Fruit fly (Drosophila melanogaster) whole organism, wandering third instar larva: Measurements from ENCODE around the gene CG15549.

Experiments used
- Abd-B ChIP-seq: fragments of >200 bp; optimal IDR thresholded peaks from 2 replicates; lab custom pipeline; 2017; ENCODE audit warnings: missing biosample characterization, missing genetic modification characterization
- CG32264 ChIP-seq: fragments of 200-800 bp; sonication (Bioruptor generic); optimal IDR thresholded peaks from 2 replicates; lab custom pipeline; 2016; ENCODE audit warnings: missing biosample characterization, missing genetic modification characterization
- Dfd ChIP-seq: fragments of >200 bp; optimal IDR thresholded peaks from 2 replicates; lab custom pipeline; 2017; ENCODE audit warnings: missing biosample characterization, missing genetic modification characterization
- Dif ChIP-seq: fragments of 200-275, 200-300 bp; sonication (Bioruptor generic); optimal IDR thresholded peaks from 2 replicates; lab custom pipeline; 2018; ENCODE audit warnings: missing biosample characterization, missing genetic modification characterization; ENCODE audit not compliant: partially characterized antibody
- HLH106 ChIP-seq: fragments of 200-800 bp; optimal IDR thresholded peaks from 3 replicates; lab custom pipeline; 2019; ENCODE audit warnings: missing biosample characterization, mild to moderate bottlenecking, missing genetic modification characterization, moderate library complexity
- Hnf4 ChIP-seq: fragments of 200-800 bp; sonication (Bioruptor generic); optimal IDR thresholded peaks from 2 replicates; lab custom pipeline; 2016; ENCODE audit warnings: missing biosample characterization, mild to moderate bottlenecking, missing genetic modification characterization
- Hr78 ChIP-seq: fragments of >200 bp; optimal IDR thresholded peaks from 2 replicates; lab custom pipeline; 2017; ENCODE audit warnings: missing biosample characterization, missing genetic modification characterization
- Hr83 ChIP-seq: fragments of 200-300 bp; sonication (Bioruptor generic); optimal IDR thresholded peaks from 2 replicates; lab custom pipeline; 2016; ENCODE audit warnings: missing biosample characterization, mild to moderate bottlenecking, missing genetic modification characterization, moderate library complexity; ENCODE audit not compliant: poor library complexity, severe bottlenecking
- Jra ChIP-seq: sonication (Bioruptor generic); optimal IDR thresholded peaks from 2 replicates; lab custom pipeline; 2016; ENCODE audit warnings: missing biosample characterization, missing genetic modification characterization
- Mio ChIP-seq: sonication (Bioruptor generic); optimal IDR thresholded peaks from 2 replicates; lab custom pipeline; 2016; ENCODE audit warnings: missing biosample characterization, missing genetic modification characterization
- Myc ChIP-seq: fragments of >200 bp; optimal IDR thresholded peaks from 2 replicates; lab custom pipeline; 2017
- N ChIP-seq: fragments of >200 bp; optimal IDR thresholded peaks from 2 replicates; lab custom pipeline; 2018; ENCODE audit warnings: missing biosample characterization, missing external identifiers, missing genetic modification characterization
- OdsH ChIP-seq: fragments of 200-800 bp; sonication (Bioruptor generic); optimal IDR thresholded peaks from 2 replicates; lab custom pipeline; 2016; ENCODE audit warnings: missing biosample characterization, mild to moderate bottlenecking, missing genetic modification characterization
- Rel ChIP-seq, 2 experiments: fragments of 200-800 bp; sonication (Bioruptor generic) in 1 of 2; optimal IDR thresholded peaks; 2 replicates in 1 of 2; 3 replicates in 1 of 2; lab custom pipeline; 2016 to 2019; ENCODE audit warnings: mild to moderate bottlenecking in 2 of 2, missing biosample characterization in 2 of 2, missing genetic modification characterization in 2 of 2, moderate library complexity in 1 of 2
- Sp1 ChIP-seq: fragments of 200-800 bp; sonication (Bioruptor generic); optimal IDR thresholded peaks from 3 replicates; lab custom pipeline; 2019; ENCODE audit warnings: missing biosample characterization, mild to moderate bottlenecking, missing genetic modification characterization, moderate library complexity
- Vsx2 ChIP-seq: fragments of 200-300, 225-300 bp; sonication (Bioruptor generic); optimal IDR thresholded peaks from 2 replicates; lab custom pipeline; 2018; ENCODE audit warnings: missing biosample characterization, missing genetic modification characterization; ENCODE audit not compliant: partially characterized antibody
- br ChIP-seq: fragments of 200-800 bp; sonication (Bioruptor generic); optimal IDR thresholded peaks from 2 replicates; lab custom pipeline; 2016; ENCODE audit warnings: missing biosample characterization, missing genetic modification characterization
- brk ChIP-seq: fragments of 200-800 bp; sonication (Bioruptor generic); optimal IDR thresholded peaks from 2 replicates; lab custom pipeline; 2016; ENCODE audit warnings: missing biosample characterization, mild to moderate bottlenecking, missing genetic modification characterization
- dl ChIP-seq, 2 experiments: fragments of 175-275, 200-275 bp in 1 of 2; fragments of 200-275 bp in 1 of 2; sonication (Bioruptor generic); optimal IDR thresholded peaks; lab custom pipeline; 2018; ENCODE audit warnings: mild to moderate bottlenecking in 2 of 2, missing biosample characterization in 2 of 2, missing genetic modification characterization in 2 of 2, moderate library complexity in 2 of 2; ENCODE audit not compliant: partially characterized antibody in 2 of 2, insufficient read depth in 1 of 2
- dmrt93B ChIP-seq: fragments of 200-800 bp; sonication (Bioruptor generic); optimal IDR thresholded peaks from 2 replicates; lab custom pipeline; 2018; ENCODE audit warnings: missing biosample characterization, mild to moderate bottlenecking, missing genetic modification characterization
- dsf ChIP-seq: sonication (Bioruptor generic); optimal IDR thresholded peaks from 2 replicates; lab custom pipeline; 2016; ENCODE audit warnings: missing biosample characterization, missing genetic modification characterization, borderline replicate concordance
- ey ChIP-seq: fragments of 200-800 bp; sonication (Bioruptor generic); optimal IDR thresholded peaks from 2 replicates; lab custom pipeline; 2016; ENCODE audit warnings: missing biosample characterization, missing genetic modification characterization
- foxo ChIP-seq, 2 experiments: fragments of 200-800 bp; sonication (Bioruptor generic); optimal IDR thresholded peaks; 2 replicates in 1 of 2; 3 replicates in 1 of 2; lab custom pipeline; 2016 to 2017; ENCODE audit warnings: missing biosample characterization in 2 of 2, missing genetic modification characterization in 2 of 2
- fru ChIP-seq: fragments of 200-800 bp; sonication (Bioruptor generic); optimal IDR thresholded peaks from 3 replicates; lab custom pipeline; 2016; ENCODE audit warnings: missing biosample characterization, mild to moderate bottlenecking, missing genetic modification characterization
- h ChIP-seq: fragments of 200-800 bp; sonication (Bioruptor generic); optimal IDR thresholded peaks from 3 replicates; lab custom pipeline; 2016; ENCODE audit warnings: missing biosample characterization, mild to moderate bottlenecking, missing genetic modification characterization
- lola ChIP-seq: fragments of >200 bp; optimal IDR thresholded peaks from 2 replicates; lab custom pipeline; 2017; ENCODE audit warnings: missing biosample characterization, missing genetic modification characterization
- pan ChIP-seq: fragments of >200 bp; optimal IDR thresholded peaks from 2 replicates; lab custom pipeline; 2017
- rgr ChIP-seq: fragments of 200-800 bp; sonication (Bioruptor generic); optimal IDR thresholded peaks from 3 replicates; lab custom pipeline; 2016; ENCODE audit warnings: missing biosample characterization, mild to moderate bottlenecking, missing genetic modification characterization
- sage ChIP-seq: fragments of 200-800 bp; sonication (Bioruptor generic); optimal IDR thresholded peaks from 2 replicates; lab custom pipeline; 2016; ENCODE audit warnings: missing biosample characterization, mild to moderate bottlenecking, missing genetic modification characterization
- tai ChIP-seq: sonication (Bioruptor generic); optimal IDR thresholded peaks from 2 replicates; lab custom pipeline; 2016; ENCODE audit warnings: missing biosample characterization, missing genetic modification characterization
- usp ChIP-seq: fragments of >200 bp; optimal IDR thresholded peaks from 2 replicates; lab custom pipeline; 2017; ENCODE audit warnings: missing biosample characterization, missing genetic modification characterization
- woc ChIP-seq: sonication (Bioruptor generic); optimal IDR thresholded peaks from 2 replicates; lab custom pipeline; 2016; ENCODE audit warnings: missing biosample characterization, mild to moderate bottlenecking, missing genetic modification characterization

CG15549 gene

DNA sequence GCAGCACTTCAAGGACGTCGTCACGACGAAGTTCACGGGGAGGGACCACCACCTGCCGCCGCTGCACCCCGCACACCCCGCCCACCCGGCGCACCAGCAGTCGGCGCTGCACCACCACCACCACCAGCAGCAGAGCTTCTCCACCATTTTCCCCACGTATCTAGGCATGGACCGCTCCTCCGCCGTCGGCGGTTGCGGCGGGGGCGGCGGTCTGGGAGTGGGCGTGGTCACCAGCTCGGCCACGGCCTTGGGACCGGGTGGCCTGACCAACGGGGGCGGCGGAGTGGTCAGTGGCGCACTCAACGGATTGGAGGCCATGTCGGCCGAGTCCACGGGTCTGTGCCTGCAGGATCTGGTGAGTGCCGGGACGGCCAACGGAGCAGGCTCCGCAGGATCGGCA, 20.3 kb downstream of the CG15549 start:
- no peak for TF ChIP-seq woc
- TF ChIP-seq Dfd (GFP tag; lab: Kevin White, UChicago) = peak; percentile 94
- no peak for TF ChIP-seq Hnf4 (GFP tag; lab: Kevin White, UChicago)
- no peak for TF ChIP-seq foxo (GFP tag; optimal IDR thresholded peaks at IDR 0.05; lab: Kevin White, UChicago)
- no peak for TF ChIP-seq Abd-B (GFP tag; lab: Kevin White, UChicago)
- TF ChIP-seq, all 38 proteins: peak for 1

- TF ChIP-seq Sp1 (GFP tag; lab: Kevin White, UChicago) (no peak), OdsH (GFP tag; lab: Kevin White, UChicago) (no peak), lola (GFP tag; lab: Kevin White, UChicago) (no peak), dsf (GFP tag; lab: Kevin White, UChicago) (no peak), Hr78 (GFP tag; lab: Kevin White, UChicago) (no peak), pan (lab: Kevin White, UChicago) (no peak), N (no peak), usp (GFP tag; lab: Kevin White, UChicago) (no peak), Abd-B (GFP tag; lab: Kevin White, UChicago) (no peak), foxo (GFP tag; optimal IDR thresholded peaks at IDR 0.05; lab: Kevin White, UChicago) (no peak), fru (GFP tag; lab: Kevin White, UChicago) (no peak), Dfd (GFP tag; lab: Kevin White, UChicago) (no peak), sage (no peak), brk (GFP tag; lab: Kevin White, UChicago) (no peak), Jra (GFP tag; lab: Kevin White, UChicago) (no peak), Dif (GFP tag; lab: Kevin White, UChicago) (no peak), HLH106 (tag; lab: Kevin White, UChicago) (no peak)
Observed at dm6 chr3R:30915235-30915634, 21.1 kb downstream of the CG15549 start.

DNA sequence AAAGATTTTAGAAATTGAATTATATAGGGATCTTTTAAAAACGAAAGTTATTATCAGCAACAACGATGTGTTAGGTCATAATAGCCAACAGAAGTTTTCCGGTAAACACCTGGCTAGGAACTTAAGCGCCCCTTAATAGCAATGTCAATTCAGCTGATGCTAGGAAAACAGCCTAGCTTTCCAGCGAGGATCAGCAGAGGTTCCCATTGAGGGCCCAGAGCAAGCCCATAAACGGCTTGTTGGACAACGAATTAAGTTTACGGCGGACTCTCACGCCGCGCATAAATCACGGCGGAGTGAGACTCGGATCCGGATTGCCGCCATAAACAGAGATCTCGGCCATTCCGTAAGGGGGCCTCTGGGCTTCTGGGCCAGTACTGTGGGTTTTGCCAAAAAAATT, 22.6 kb downstream of the CG15549 start:
- peak; percentile 5 for TF ChIP-seq Sp1 (GFP tag; lab: Kevin White, UChicago)
- TF ChIP-seq h (GFP tag; lab: Kevin White, UChicago) = peak; percentile 3
- TF ChIP-seq ey (GFP tag; lab: Kevin White, UChicago) = no peak
- no peak for TF ChIP-seq CG32264 (GFP tag; lab: Kevin White, UChicago)
- TF ChIP-seq fru (GFP tag; lab: Kevin White, UChicago) = no peak
- TF ChIP-seq OdsH (GFP tag; lab: Kevin White, UChicago) = peak; percentile 7
- TF ChIP-seq Vsx2 (GFP tag; lab: Kevin White, UChicago) = no peak

- TF ChIP-seq h (GFP tag; lab: Kevin White, UChicago) (peak; percentile 37), rgr (peak; percentile 37), Hr78 (GFP tag; lab: Kevin White, UChicago) (no peak), dl (GFP tag; optimal IDR thresholded peaks at IDR 0.05; lab: Kevin White, UChicago; ENCODE audit: insufficient read depth in 1 of 2, partially characterized antibody in 2 of 2) (peak; percentile 37 to 53), brk (GFP tag; lab: Kevin White, UChicago) (no peak), Dif (GFP tag; lab: Kevin White, UChicago) (peak; percentile 43), Hr83 (GFP tag; lab: Kevin White, UChicago) (peak; percentile 43)
Observed at dm6 chr3R:30912402-30912801, 23.9 kb downstream of the CG15549 start, which contains the start of gene Ptx1. Gene Ptx1, plus strand, starts transcription at chr3R:30912754.

DNA sequence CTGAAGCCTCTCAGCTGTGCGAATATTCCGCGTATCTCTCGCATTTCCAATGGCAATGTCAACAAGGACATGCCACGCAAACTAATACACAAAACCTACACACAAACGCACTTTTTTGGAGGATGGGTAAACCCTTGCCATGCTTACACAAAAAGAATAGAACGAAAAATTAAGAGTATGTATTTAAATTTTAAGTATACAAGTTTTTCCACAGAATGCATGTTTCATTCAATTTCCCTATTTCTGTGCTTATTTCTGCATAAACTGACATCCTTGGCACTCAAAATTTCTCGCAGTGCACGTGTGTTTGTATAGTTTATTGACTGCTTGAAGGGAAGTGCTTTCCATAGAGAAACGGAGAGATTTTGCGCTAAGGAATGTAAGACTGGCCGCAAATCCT, 26.5 kb downstream of the CG15549 start:
- TF ChIP-seq Mio = no peak
- no peak for TF ChIP-seq Hr83 (GFP tag; lab: Kevin White, UChicago)
- TF ChIP-seq woc = no peak
- no peak for TF ChIP-seq br (GFP tag; lab: Kevin White, UChicago)
- no peak for TF ChIP-seq lola (GFP tag; lab: Kevin White, UChicago)
- no peak for TF ChIP-seq pan (lab: Kevin White, UChicago)
- no peak for TF ChIP-seq dmrt93B (GFP tag; lab: Kevin White, UChicago)
- no peak for TF ChIP-seq rgr
- TF ChIP-seq Myc (lab: Kevin White, UChicago) = no peak
- no peak for TF ChIP-seq brk (GFP tag; lab: Kevin White, UChicago)
- TF ChIP-seq Rel (GFP tag; optimal IDR thresholded peaks at IDR 0.05; lab: Kevin White, UChicago) = no peak
- no peak for TF ChIP-seq Rel (tag; optimal IDR thresholded peaks at IDR 0.05; lab: Kevin White, UChicago)
- no peak for TF ChIP-seq tai
- TF ChIP-seq h (GFP tag; lab: Kevin White, UChicago) = no peak
- TF ChIP-seq Sp1 (GFP tag; lab: Kevin White, UChicago) = no peak
- TF ChIP-seq, all 38 proteins: peak for 0
